5 fruit fly cellular contexts compared by ENCODE assay signal in the genomic region with DNA sequence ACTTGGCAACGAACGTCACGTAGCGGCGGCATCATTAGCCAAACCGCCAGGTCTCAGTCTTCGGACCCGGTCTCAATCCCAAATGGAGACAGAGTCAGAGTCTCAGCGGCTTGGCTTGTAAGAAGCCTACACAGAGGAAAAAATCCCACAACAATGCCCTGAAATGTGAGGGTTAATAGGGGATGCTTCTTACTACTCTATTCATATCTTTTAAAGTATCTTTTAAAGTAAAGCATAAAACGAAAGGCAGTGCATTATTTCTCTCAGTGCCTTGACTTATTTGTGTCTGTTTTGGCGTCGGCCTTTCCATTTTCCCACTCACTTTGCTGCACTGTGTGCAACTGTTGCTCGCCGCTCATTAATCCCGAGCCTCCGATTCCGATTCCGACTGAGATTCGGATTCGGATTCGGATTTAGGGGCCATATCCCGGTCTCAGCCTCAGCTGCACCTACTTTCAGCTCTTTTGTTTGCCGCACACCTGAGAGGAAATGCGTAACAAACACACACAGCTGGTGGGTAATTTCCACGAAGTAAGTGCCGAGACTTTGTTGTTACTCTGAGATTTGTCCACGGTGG.
TF ChIP-seq lines count a peak whose summit lies in the region.

No protein-coding gene starts in this region.

- peak; percentile 27 for TF ChIP-seq CTCF in whole organism, embryonic (GFP tag; optimal IDR thresholded peaks at IDR 0.05; lab: Kevin White, UChicago)

TF ChIP-seq in whole organism, adult, 20 proteins besides CTCF, POLR2A, EP300 and RAD21:
- TF ChIP-seq cnc (optimal IDR thresholded peaks at IDR 0.05; lab: Kevin White, UChicago) (no peak), CG5204 (GFP tag; optimal IDR thresholded peaks at IDR 0.05; lab: Kevin White, UChicago) (no peak), CG7045 (GFP tag; optimal IDR thresholded peaks at IDR 0.05; lab: Kevin White, UChicago) (no peak), bab1 (GFP tag; optimal IDR thresholded peaks at IDR 0.05; lab: Kevin White, UChicago) (peak; percentile 7), Clk (GFP tag; optimal IDR thresholded peaks at IDR 0.05; lab: Kevin White, UChicago) (no peak), CG12768 (GFP tag; optimal IDR thresholded peaks at IDR 0.05; lab: Kevin White, UChicago) (no peak), CG33017 (tag; optimal IDR thresholded peaks at IDR 0.05; lab: Kevin White, UChicago) (no peak)

TF ChIP-seq in whole organism, embryonic, 481 proteins besides CTCF, POLR2A, EP300 and RAD21 (continues in another document):
- TF ChIP-seq CG8478 (optimal IDR thresholded peaks at IDR 0.05; lab: Kevin White, UChicago) (no peak), CG17385 (GFP tag; optimal IDR thresholded peaks at IDR 0.05; lab: Kevin White, UChicago) (peak; percentile 74), CG5180 (GFP tag; optimal IDR thresholded peaks at IDR 0.05; lab: Kevin White, UChicago) (peak; percentile 44), CG7963 (GFP tag; IDR thresholded peaks at IDR 0.05; lab: Robert Waterston, UW; ENCODE audit: partially characterized antibody) (no peak), CG2202 (tag; optimal IDR thresholded peaks at IDR 0.05; lab: Kevin White, UChicago) (peak; percentile 80), sqz (GFP tag; optimal IDR thresholded peaks at IDR 0.05; lab: Kevin White, UChicago) (peak; percentile 49), CG10462 (GFP tag; optimal IDR thresholded peaks at IDR 0.05; lab: Kevin White, UChicago) (peak; percentile 78), CG31441 (GFP tag; IDR thresholded peaks at IDR 0.05; lab: Robert Waterston, UW) (peak; percentile 69), zfh1 (GFP tag; IDR thresholded peaks at IDR 0.05; lab: Robert Waterston, UW) (peak; percentile 94), CG15601 (tag; optimal IDR thresholded peaks at IDR 0.05; lab: Kevin White, UChicago) (peak; percentile 63), CG4617 (GFP tag; optimal IDR thresholded peaks at IDR 0.05; lab: Kevin White, UChicago; ENCODE audit: borderline replicate concordance) (peak; percentile 36), CG11085 (GFP tag; IDR thresholded peaks at IDR 0.05; lab: Robert Waterston, UW) (peak; percentile 53; the same call in 1 of the 2 replicates), ftz-f1 (GFP tag; optimal IDR thresholded peaks at IDR 0.05; lab: Kevin White, UChicago) (no peak), Ssrp (tag; optimal IDR thresholded peaks at IDR 0.05; lab: Kevin White, UChicago) (peak; percentile 83), CkIIα-i1 (GFP tag; IDR thresholded peaks at IDR 0.05; lab: Robert Waterston, UW) (no peak), Dek (tag; optimal IDR thresholded peaks at IDR 0.05; lab: Kevin White, UChicago) (peak; percentile 48), Nf-YA (GFP tag; IDR thresholded peaks at IDR 0.05; lab: Robert Waterston, UW) (peak; percentile 78), Ravus (GFP tag; IDR thresholded peaks at IDR 0.05; lab: Robert Waterston, UW) (peak; percentile 9; the same call in 1 of the 2 replicates)

TF ChIP-seq in whole organism, prepupa, 60 proteins besides CTCF, POLR2A, EP300 and RAD21 (continues in another document):
- peak; percentile 98 for TF ChIP-seq CG6163 (GFP tag; IDR thresholded peaks at IDR 0.05; lab: Robert Waterston, UW)
- peak; percentile 75 for TF ChIP-seq spab (GFP tag; optimal IDR thresholded peaks at IDR 0.05; lab: Kevin White, UChicago)
- TF ChIP-seq cyc (GFP tag; optimal IDR thresholded peaks at IDR 0.05; lab: Kevin White, UChicago) = peak; percentile 93
- TF ChIP-seq CG11902 (GFP tag; optimal IDR thresholded peaks at IDR 0.05; lab: Kevin White, UChicago) = peak; percentile 94
- peak; percentile 87 for TF ChIP-seq CG8632 (GFP tag; optimal IDR thresholded peaks at IDR 0.05; lab: Kevin White, UChicago)
- TF ChIP-seq fkh (GFP tag; optimal IDR thresholded peaks at IDR 0.05; lab: Kevin White, UChicago) = no peak
- TF ChIP-seq CG6276 (GFP tag; optimal IDR thresholded peaks at IDR 0.05; lab: Kevin White, UChicago) = peak; percentile 88
- peak; percentile 79 for TF ChIP-seq dsx (GFP tag; optimal IDR thresholded peaks at IDR 0.05; lab: Kevin White, UChicago; ENCODE audit: poor library complexity, severe bottlenecking)
- peak; percentile 95 for TF ChIP-seq CG15336 (GFP tag; IDR thresholded peaks at IDR 0.05; lab: Robert Waterston, UW)
- TF ChIP-seq CG7368 (GFP tag; optimal IDR thresholded peaks at IDR 0.05; lab: Kevin White, UChicago) = peak; percentile 82
- peak; percentile 97 for TF ChIP-seq svp (GFP tag; lab: Kevin White, UChicago)
- peak; percentile 95 for TF ChIP-seq CG6792 (GFP tag; optimal IDR thresholded peaks at IDR 0.05; lab: Kevin White, UChicago)
- peak; percentile 75 to 78 for TF ChIP-seq ss (GFP tag; optimal IDR thresholded peaks at IDR 0.05; lab: Kevin White, UChicago)
- peak; percentile 82 for TF ChIP-seq CG11762 (GFP tag; optimal IDR thresholded peaks at IDR 0.05; lab: Kevin White, UChicago; ENCODE audit: insufficient read depth)
- TF ChIP-seq CG4318 (GFP tag; optimal IDR thresholded peaks at IDR 0.05; lab: Kevin White, UChicago) = peak; percentile 93
- peak; percentile 95 for TF ChIP-seq lz (GFP tag; optimal IDR thresholded peaks at IDR 0.05; lab: Kevin White, UChicago)
- peak; percentile 95 for TF ChIP-seq esn (GFP tag; optimal IDR thresholded peaks at IDR 0.05; lab: Kevin White, UChicago)
- TF ChIP-seq CG1621 (tag; optimal IDR thresholded peaks at IDR 0.05; lab: Kevin White, UChicago) = peak; percentile 83
- TF ChIP-seq CG31627 (GFP tag; optimal IDR thresholded peaks at IDR 0.05; lab: Kevin White, UChicago) = peak; percentile 95
- TF ChIP-seq Ets21C (GFP tag; optimal IDR thresholded peaks at IDR 0.05; lab: Kevin White, UChicago) = peak; percentile 94

TF ChIP-seq in whole organism, pupa, 21 proteins besides CTCF, POLR2A, EP300 and RAD21:
- TF ChIP-seq CG8159 (tag; optimal IDR thresholded peaks at IDR 0.05; lab: Kevin White, UChicago) (peak; percentile 83), Pif1B (GFP tag; optimal IDR thresholded peaks at IDR 0.05; lab: Kevin White, UChicago) (peak; percentile 90), CG32121 (GFP tag; IDR thresholded peaks at IDR 0.05; lab: Robert Waterston, UW) (peak; percentile 97), rn (GFP tag; IDR thresholded peaks at IDR 0.05; lab: Robert Waterston, UW) (peak; percentile 95), CG4496 (GFP tag; IDR thresholded peaks at IDR 0.05; lab: Robert Waterston, UW) (peak; percentile 97), D1 (tag; optimal IDR thresholded peaks at IDR 0.05; lab: Kevin White, UChicago) (no peak), CG12605 (GFP tag; IDR thresholded peaks at IDR 0.05; lab: Robert Waterston, UW) (peak; percentile 93), CG17806 (tag; optimal IDR thresholded peaks at IDR 0.05; lab: Kevin White, UChicago) (peak; percentile 82), CG9948 (tag; optimal IDR thresholded peaks at IDR 0.05; lab: Kevin White, UChicago) (peak; percentile 84), CG14655 (GFP tag; optimal IDR thresholded peaks at IDR 0.05; lab: Kevin White, UChicago) (peak; percentile 90), Snoo (tag; optimal IDR thresholded peaks at IDR 0.05; lab: Kevin White, UChicago) (peak; percentile 94), Ets98B (GFP tag; IDR thresholded peaks at IDR 0.05; lab: Robert Waterston, UW) (peak; percentile 97), CG34367 (tag; optimal IDR thresholded peaks at IDR 0.05; lab: Kevin White, UChicago) (peak; percentile 82), CG8301 (tag; optimal IDR thresholded peaks at IDR 0.05; lab: Kevin White, UChicago) (peak; percentile 89), CG13204 (GFP tag; optimal IDR thresholded peaks at IDR 0.05; lab: Kevin White, UChicago) (peak; percentile 70), CG10348 (GFP tag; IDR thresholded peaks at IDR 0.05; lab: Robert Waterston, UW) (peak; percentile 81), gl (tag; optimal IDR thresholded peaks at IDR 0.05; lab: Kevin White, UChicago) (peak; percentile 77), EcR (GFP tag; optimal IDR thresholded peaks at IDR 0.05; lab: Kevin White, UChicago) (no peak), CG15710 (tag; optimal IDR thresholded peaks at IDR 0.05; lab: Kevin White, UChicago) (peak; percentile 84), Pif1A (GFP tag; optimal IDR thresholded peaks at IDR 0.05; lab: Kevin White, UChicago) (peak; percentile 94), fd96Ca (GFP tag; IDR thresholded peaks at IDR 0.05; lab: Robert Waterston, UW) (peak; percentile 97)

TF ChIP-seq in whole organism, wandering third instar larva, 38 proteins besides CTCF, POLR2A, EP300 and RAD21 (continues in another document):
- peak; percentile 92 for TF ChIP-seq CG32264 (GFP tag; optimal IDR thresholded peaks at IDR 0.05; lab: Kevin White, UChicago)
- peak; percentile 43 for TF ChIP-seq dsf (GFP tag; optimal IDR thresholded peaks at IDR 0.05; lab: Kevin White, UChicago; ENCODE audit: borderline replicate concordance)
- peak; percentile 95 for TF ChIP-seq ey (GFP tag; optimal IDR thresholded peaks at IDR 0.05; lab: Kevin White, UChicago)
- peak; percentile 29 for TF ChIP-seq Mio (GFP tag; optimal IDR thresholded peaks at IDR 0.05; lab: Kevin White, UChicago)
- TF ChIP-seq Abd-B (GFP tag; optimal IDR thresholded peaks at IDR 0.05; lab: Kevin White, UChicago) = no peak
- TF ChIP-seq pan (optimal IDR thresholded peaks at IDR 0.05; lab: Kevin White, UChicago) = no peak
- TF ChIP-seq Myc (optimal IDR thresholded peaks at IDR 0.05; lab: Kevin White, UChicago) = no peak
- peak; percentile 71 for TF ChIP-seq GATAd (GFP tag; optimal IDR thresholded peaks at IDR 0.05; lab: Kevin White, UChicago)
- TF ChIP-seq foxo (GFP tag; optimal IDR thresholded peaks at IDR 0.05; lab: Kevin White, UChicago) = peak; percentile 66 to 95
- TF ChIP-seq fru (GFP tag; optimal IDR thresholded peaks at IDR 0.05; lab: Kevin White, UChicago) = peak; percentile 84
- TF ChIP-seq rgr (GFP tag; optimal IDR thresholded peaks at IDR 0.05; lab: Kevin White, UChicago) = peak; percentile 93
- TF ChIP-seq Hnf4 (GFP tag; optimal IDR thresholded peaks at IDR 0.05; lab: Kevin White, UChicago) = peak; percentile 96
- TF ChIP-seq sage (GFP tag; optimal IDR thresholded peaks at IDR 0.05; lab: Kevin White, UChicago) = peak; percentile 91
- peak; percentile 89 for TF ChIP-seq Sp1 (GFP tag; optimal IDR thresholded peaks at IDR 0.05; lab: Kevin White, UChicago)
- TF ChIP-seq Hr78 (GFP tag; optimal IDR thresholded peaks at IDR 0.05; lab: Kevin White, UChicago) = no peak
- peak; percentile 93 for TF ChIP-seq br (GFP tag; optimal IDR thresholded peaks at IDR 0.05; lab: Kevin White, UChicago)
- TF ChIP-seq Hr83 (GFP tag; optimal IDR thresholded peaks at IDR 0.05; lab: Kevin White, UChicago; ENCODE audit: poor library complexity, severe bottlenecking) = peak; percentile 83
- TF ChIP-seq Dif (GFP tag; optimal IDR thresholded peaks at IDR 0.05; lab: Kevin White, UChicago; ENCODE audit: partially characterized antibody) = no peak
- TF ChIP-seq usp (GFP tag; optimal IDR thresholded peaks at IDR 0.05; lab: Kevin White, UChicago) = no peak
- TF ChIP-seq CG9705 (GFP tag; optimal IDR thresholded peaks at IDR 0.05; lab: Kevin White, UChicago) = peak; percentile 23
- TF ChIP-seq dl (GFP tag; optimal IDR thresholded peaks at IDR 0.05; lab: Kevin White, UChicago; ENCODE audit: insufficient read depth in 1 of 2, partially characterized antibody in 2 of 2) = no peak
- TF ChIP-seq HLH106 (tag; optimal IDR thresholded peaks at IDR 0.05; lab: Kevin White, UChicago) = peak; percentile 91
- peak; percentile 83 for TF ChIP-seq Jra (GFP tag; optimal IDR thresholded peaks at IDR 0.05; lab: Kevin White, UChicago)
- TF ChIP-seq jim (GFP tag; optimal IDR thresholded peaks at IDR 0.05; lab: Kevin White, UChicago) = no peak
